Worm (Caenorhabditis elegans): ENCODE measurements around the gene gfat-1.

DNA sequence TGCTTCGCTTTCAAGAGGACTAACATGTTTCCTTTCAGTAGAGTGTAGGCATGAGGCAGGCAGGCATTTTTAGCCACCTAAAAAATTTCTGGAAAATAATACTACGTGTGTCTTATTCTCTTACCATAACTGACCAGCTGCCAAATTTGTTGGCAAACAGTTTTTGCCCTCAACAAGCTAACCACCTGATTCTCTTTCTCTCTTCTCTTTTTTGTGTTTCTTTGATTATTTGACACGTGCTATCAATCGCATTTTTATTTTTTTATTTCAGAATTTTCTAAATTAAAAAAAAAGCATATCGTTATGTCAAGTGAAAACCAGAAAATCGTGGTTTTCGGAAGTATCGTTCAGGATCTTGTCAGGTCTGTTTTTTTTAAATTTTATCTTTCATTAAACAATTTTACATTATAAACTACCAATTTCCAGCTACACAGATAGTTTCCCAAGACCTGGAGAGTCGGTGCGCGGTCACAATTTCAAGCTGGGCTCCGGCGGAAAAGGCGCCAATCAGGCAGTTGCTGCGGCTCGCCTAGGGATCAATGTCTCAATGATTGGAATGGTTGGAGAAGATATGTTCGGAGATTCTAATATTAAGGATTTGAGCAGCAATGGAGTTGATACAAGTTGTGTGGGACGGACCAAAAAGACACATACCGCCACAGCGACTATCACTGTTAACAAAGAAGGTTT, 17.0 kb upstream of the gfat-1 start, which contains the start of gene F07A11.5:
- TF ChIP-seq hmbx-1 (tag; optimal IDR thresholded peaks at IDR 0.05) (no peak), ama-1 (optimal IDR thresholded peaks at IDR 0.05) (no peak), hmg-4 (GFP tag; optimal IDR thresholded peaks at IDR 0.05) (no peak), B0310.2 (tag; optimal IDR thresholded peaks at IDR 0.05) (no peak), tbx-11 (GFP tag; IDR thresholded peaks at IDR 0.05) (no peak), tbx-37 (GFP tag; conservative IDR thresholded peaks at IDR 0.05) (no peak), ceh-13 (GFP tag; optimal IDR thresholded peaks at IDR 0.05) (no peak), sea-1 (GFP tag; conservative IDR thresholded peaks at IDR 0.05) (no peak), ceh-36 (tag; optimal IDR thresholded peaks at IDR 0.05) (no peak), F13C5.2 (tag; optimal IDR thresholded peaks at IDR 0.05) (no peak), ets-7 (tag; optimal IDR thresholded peaks at IDR 0.05) (no peak), hnd-1 (tag; optimal IDR thresholded peaks at IDR 0.05) (no peak), flt-1 (GFP tag; IDR thresholded peaks at IDR 0.05) (no peak)
